Worm (Caenorhabditis elegans): Measurements from ENCODE around the gene gst-9.

Gene gst-9

DNA sequence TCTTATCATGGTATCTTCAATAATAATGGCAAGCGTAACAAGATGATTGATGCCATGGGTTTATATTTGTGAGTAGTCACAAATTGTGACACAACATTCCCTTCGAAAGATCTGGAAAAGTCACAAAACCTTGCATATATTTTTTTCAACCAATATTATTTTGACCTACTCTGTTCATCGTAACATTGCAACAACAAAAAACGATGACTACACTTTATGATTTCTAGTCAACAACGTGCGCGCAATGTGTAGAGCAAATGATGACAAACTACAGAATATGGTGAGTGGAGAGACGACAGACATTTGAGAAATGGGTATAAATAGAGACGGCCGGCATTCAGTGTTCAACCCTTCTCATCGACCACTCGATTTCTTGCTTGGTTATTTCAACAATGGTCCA is 9.7 kb upstream of the gst-9 start, which contains the start of gene gst-7:
TSS of gene gst-7 (plus strand) at position 336 of the 400 bp plus-strand sequence.
- peak; percentile 35; the same call in 1 of the 2 replicates for TF ChIP-seq hmg-1.1 (GFP tag; IDR thresholded peaks at IDR 0.05)
- TF ChIP-seq saeg-2 (GFP tag; IDR thresholded peaks at IDR 0.05): no peak
- no peak for TF ChIP-seq fkh-10 (GFP tag; optimal IDR thresholded peaks at IDR 0.05)
- no peak for TF ChIP-seq lin-1 (GFP tag; IDR thresholded peaks at IDR 0.05)
- peak; percentile 5 for TF ChIP-seq ztf-7 (tag; optimal IDR thresholded peaks at IDR 0.05)
- TF ChIP-seq attf-4 (tag; optimal IDR thresholded peaks at IDR 0.05): no peak
- no peak for TF ChIP-seq lir-3 (tag; optimal IDR thresholded peaks at IDR 0.05)
- no peak for TF ChIP-seq lim-7 (GFP tag; IDR thresholded peaks at IDR 0.05)
- TF ChIP-seq lin-13 (GFP tag; optimal IDR thresholded peaks at IDR 0.05): no peak
- no peak for TF ChIP-seq dpl-1 (GFP tag; optimal IDR thresholded peaks at IDR 0.05)
- peak; percentile 28 for TF ChIP-seq mep-1 (tag; optimal IDR thresholded peaks at IDR 0.05)
- no peak for TF ChIP-seq T26A8.4 (GFP tag; IDR thresholded peaks at IDR 0.05)
- TF ChIP-seq lsy-2 (tag; optimal IDR thresholded peaks at IDR 0.05): peak in 1 of 2 experiments; percentile 51
- TF ChIP-seq zfp-2 (tag; optimal IDR thresholded peaks at IDR 0.05): no peak
- no peak for TF ChIP-seq pha-4 (GFP tag; IDR thresholded peaks at IDR 0.05)
- peak; percentile 37 for TF ChIP-seq pha-4 (tag; optimal IDR thresholded peaks at IDR 0.05)
- no peak for TF ChIP-seq T20F7.1 (GFP tag; optimal IDR thresholded peaks at IDR 0.05)
- no peak for TF ChIP-seq aha-1 (tag)
- peak; percentile 66 for TF ChIP-seq hlh-30 (tag; optimal IDR thresholded peaks at IDR 0.05; ENCODE audit: insufficient read depth)
- TF ChIP-seq mes-2 (tag; optimal IDR thresholded peaks at IDR 0.05; ENCODE audit: poor library complexity, severe bottlenecking): peak; percentile 18
- peak in 1 of 2 experiments; percentile 53 for TF ChIP-seq mdl-1 (tag; optimal IDR thresholded peaks at IDR 0.05)
- TF ChIP-seq daf-8 (GFP tag; IDR thresholded peaks at IDR 0.05): no peak
- peak; percentile 68 for TF ChIP-seq php-3 (GFP tag; IDR thresholded peaks at IDR 0.05)
- no peak for TF ChIP-seq daf-12 (tag; optimal IDR thresholded peaks at IDR 0.05)
- TF ChIP-seq dmd-9 (GFP tag; IDR thresholded peaks at IDR 0.05): no peak
- TF ChIP-seq hif-1 (tag; optimal IDR thresholded peaks at IDR 0.05): peak in 1 of 2 experiments; percentile 11
- no peak for TF ChIP-seq tag-97 (GFP tag; IDR thresholded peaks at IDR 0.05)
- TF ChIP-seq jun-1 (tag; optimal IDR thresholded peaks at IDR 0.05): no peak
- TF ChIP-seq nhr-11 (tag; optimal IDR thresholded peaks at IDR 0.05): peak; percentile 43
- peak; percentile 95 for TF ChIP-seq mxl-3 (GFP tag; optimal IDR thresholded peaks at IDR 0.05)
- no peak for TF ChIP-seq ZK546.5 (tag; optimal IDR thresholded peaks at IDR 0.05)
- TF ChIP-seq fos-1 (tag; optimal IDR thresholded peaks at IDR 0.05): no peak
- no peak for TF ChIP-seq ama-1 (optimal IDR thresholded peaks at IDR 0.05)
- no peak for TF ChIP-seq nhr-10 (tag; optimal IDR thresholded peaks at IDR 0.05)
- peak; percentile 39 for TF ChIP-seq nhr-77 (tag; optimal IDR thresholded peaks at IDR 0.05)
- TF ChIP-seq nhr-28 (tag; optimal IDR thresholded peaks at IDR 0.05): peak; percentile 97
- TF ChIP-seq daf-19 (GFP tag; conservative IDR thresholded peaks at IDR 0.05): no peak
- no peak for TF ChIP-seq F26F4.8 (GFP tag; conservative IDR thresholded peaks at IDR 0.05)
- no peak for TF ChIP-seq rbr-2 (tag; optimal IDR thresholded peaks at IDR 0.05)
- TF ChIP-seq unc-39 (tag; optimal IDR thresholded peaks at IDR 0.05): no peak
- peak; percentile 83 for TF ChIP-seq dve-1 (tag; optimal IDR thresholded peaks at IDR 0.05; ENCODE audit: insufficient read depth)
- no peak for TF ChIP-seq daf-16 (GFP tag; optimal IDR thresholded peaks at IDR 0.05)
- peak; percentile 89 for TF ChIP-seq daf-16 (tag; optimal IDR thresholded peaks at IDR 0.05)
- TF ChIP-seq set-16 (GFP tag; IDR thresholded peaks at IDR 0.05): no peak
- TF ChIP-seq skn-1 (tag; optimal IDR thresholded peaks at IDR 0.05): no peak
- TF ChIP-seq nhr-102 (tag; optimal IDR thresholded peaks at IDR 0.05): peak; percentile 95
- no peak for TF ChIP-seq egl-43 (GFP tag; IDR thresholded peaks at IDR 0.05)
- TF ChIP-seq tra-1 (GFP tag; IDR thresholded peaks at IDR 0.05): 0 out of 2 replicates have a peak, but pooled peaks have one; percentile 20
- no peak for TF ChIP-seq ceh-44 (GFP tag; IDR thresholded peaks at IDR 0.05)
- peak; percentile 71 for TF ChIP-seq nhr-48 (tag; optimal IDR thresholded peaks at IDR 0.05)
- TF ChIP-seq F10B5.3 (tag; optimal IDR thresholded peaks at IDR 0.05): no peak
- no peak for TF ChIP-seq zip-11 (GFP tag; IDR thresholded peaks at IDR 0.05)
- no peak for TF ChIP-seq gei-8 (GFP tag; optimal IDR thresholded peaks at IDR 0.05)

Data from whole organism, L4 larva.